Worm (Caenorhabditis elegans): ENCODE measurements around the gene F16G10.7.

The F16G10.7 gene

ce11 chrII:2417889-2418288 is 37.8 kb upstream of the F16G10.7 start, which contains the start of the genes F42G2.5 and F42G2.7:
TSS of gene F42G2.5 (minus strand) at chrII:2417989.
TSS of gene F42G2.7 (plus strand) at chrII:2418158.
- TF ChIP-seq ceh-43 (GFP tag; optimal IDR thresholded peaks at IDR 0.05) (no peak), mep-1 (tag; optimal IDR thresholded peaks at IDR 0.05) (no peak), sptf-1 (tag; optimal IDR thresholded peaks at IDR 0.05) (no peak), elt-3 (tag; optimal IDR thresholded peaks at IDR 0.05) (no peak), lin-32 (GFP tag; optimal IDR thresholded peaks at IDR 0.05) (no peak), snpc-4 (tag; optimal IDR thresholded peaks at IDR 0.05) (no peak), nhr-28 (tag; optimal IDR thresholded peaks at IDR 0.05) (no peak), elt-1 (tag; optimal IDR thresholded peaks at IDR 0.05; ENCODE audit: borderline replicate concordance, insufficient read depth) (no peak), blmp-1 (tag; optimal IDR thresholded peaks at IDR 0.05) (no peak), lsy-2 (tag; optimal IDR thresholded peaks at IDR 0.05) (no peak), mls-2 (tag; optimal IDR thresholded peaks at IDR 0.05) (no peak), lin-13 (tag; optimal IDR thresholded peaks at IDR 0.05) (no peak)

- no peak for TF ChIP-seq nhr-12 (tag; optimal IDR thresholded peaks at IDR 0.05)
These were observed 35.4 kb upstream of the F16G10.7 start, which contains the start of gene fbxa-4 for ce11 chrII:2415439-2415838. TSS of gene fbxa-4 (minus strand) at chrII:2415531.

ce11 chrII:2412649-2413048 is 32.6 kb upstream of the F16G10.7 start, which contains the start of gene fbxa-182:
TSS of gene fbxa-182 (minus strand) at chrII:2412749.
- TF ChIP-seq lsy-2 (tag; optimal IDR thresholded peaks at IDR 0.05): no peak
- no peak for TF ChIP-seq hlh-1 (tag; optimal IDR thresholded peaks at IDR 0.05)
- TF ChIP-seq cnd-1 (tag; optimal IDR thresholded peaks at IDR 0.05): no peak
- TF ChIP-seq lin-32 (GFP tag; optimal IDR thresholded peaks at IDR 0.05): no peak
- no peak for TF ChIP-seq M03D4.4 (tag; optimal IDR thresholded peaks at IDR 0.05)
- no peak for TF ChIP-seq pha-4 (tag; optimal IDR thresholded peaks at IDR 0.05)
- no peak for TF ChIP-seq drap-1 (GFP tag; optimal IDR thresholded peaks at IDR 0.05)
- TF ChIP-seq nhr-12 (tag; optimal IDR thresholded peaks at IDR 0.05): no peak
- TF ChIP-seq ham-2 (GFP tag; optimal IDR thresholded peaks at IDR 0.05): no peak
- TF ChIP-seq flh-1 (GFP tag; optimal IDR thresholded peaks at IDR 0.05): no peak
- TF ChIP-seq ztf-11 (tag; optimal IDR thresholded peaks at IDR 0.05): no peak
- TF ChIP-seq snpc-4 (tag; optimal IDR thresholded peaks at IDR 0.05): no peak
- TF ChIP-seq ces-1 (GFP tag; optimal IDR thresholded peaks at IDR 0.05): no peak

- TF ChIP-seq unc-39 (tag; optimal IDR thresholded peaks at IDR 0.05): no peak
- no peak for TF ChIP-seq tbx-8 (GFP tag; optimal IDR thresholded peaks at IDR 0.05)
- TF ChIP-seq pha-4 (tag; optimal IDR thresholded peaks at IDR 0.05): no peak
- TF ChIP-seq drap-1 (GFP tag; optimal IDR thresholded peaks at IDR 0.05): no peak
- no peak for TF ChIP-seq ceh-39 (tag; optimal IDR thresholded peaks at IDR 0.05)
- TF ChIP-seq nhr-2 (tag; optimal IDR thresholded peaks at IDR 0.05): no peak
- no peak for TF ChIP-seq unc-120 (tag; optimal IDR thresholded peaks at IDR 0.05; ENCODE audit: poor library complexity, severe bottlenecking)
- no peak for TF ChIP-seq nhr-28 (tag; optimal IDR thresholded peaks at IDR 0.05)
- no peak for TF ChIP-seq ceh-43 (GFP tag; optimal IDR thresholded peaks at IDR 0.05)
- TF ChIP-seq nhr-12 (tag; optimal IDR thresholded peaks at IDR 0.05): no peak
- no peak for TF ChIP-seq mab-5 (tag; optimal IDR thresholded peaks at IDR 0.05)
- TF ChIP-seq nhr-76 (tag; optimal IDR thresholded peaks at IDR 0.05): no peak
- no peak for TF ChIP-seq ham-2 (GFP tag; optimal IDR thresholded peaks at IDR 0.05)
- TF ChIP-seq bed-3 (GFP tag; optimal IDR thresholded peaks at IDR 0.05): no peak
- TF ChIP-seq unc-62 (GFP tag; optimal IDR thresholded peaks at IDR 0.05): no peak
- no peak for TF ChIP-seq ceh-83 (GFP tag; optimal IDR thresholded peaks at IDR 0.05)
- no peak for TF ChIP-seq blmp-1 (tag; optimal IDR thresholded peaks at IDR 0.05)
- no peak for TF ChIP-seq mep-1 (tag; optimal IDR thresholded peaks at IDR 0.05)
These were observed 31.5 kb upstream of the F16G10.7 start for ce11 chrII:2411555-2411954.

- TF ChIP-seq unc-39 (tag; optimal IDR thresholded peaks at IDR 0.05) (no peak), drap-1 (GFP tag; optimal IDR thresholded peaks at IDR 0.05) (no peak), ztf-11 (tag; optimal IDR thresholded peaks at IDR 0.05) (no peak), ces-1 (GFP tag; optimal IDR thresholded peaks at IDR 0.05) (no peak), elt-3 (tag; optimal IDR thresholded peaks at IDR 0.05) (no peak), snpc-4 (tag; optimal IDR thresholded peaks at IDR 0.05) (no peak), ceh-39 (tag; optimal IDR thresholded peaks at IDR 0.05) (no peak)
These were observed 31.0 kb upstream of the F16G10.7 start for ce11 chrII:2411093-2411492.

Measured in whole organism, mixed stage, embryonic.